Fruit fly (Drosophila melanogaster) whole organism, pupa: ENCODE measurements around the gene Nhe3.

ENCODE experiments used
- CG10348 ChIP-seq: fragments of 200-800 bp; sonication (Bioruptor generic); IDR thresholded peaks from 2 replicates; pipeline ENCODE4 v1.3.6; 2022; ENCODE audit warnings: missing biosample characterization, missing genetic modification characterization
- CG15710 ChIP-seq: fragments of 200-800 bp; sonication (Bioruptor generic); optimal IDR thresholded peaks from 2 replicates; lab custom pipeline; 2018; ENCODE audit warnings: missing biosample characterization, mild to moderate bottlenecking, missing genetic modification characterization, moderate library complexity
- CG17806 ChIP-seq: fragments of 200-800 bp; sonication (Bioruptor generic); optimal IDR thresholded peaks from 2 replicates; lab custom pipeline; 2018; ENCODE audit warnings: missing biosample characterization, mild to moderate bottlenecking, missing genetic modification characterization, moderate library complexity
- CG32121 ChIP-seq: fragments of 200-800 bp; sonication (Bioruptor generic); IDR thresholded peaks from 2 replicates; pipeline ENCODE4 v1.3.6; 2022; ENCODE audit warnings: missing biosample characterization, missing genetic modification characterization
- D1 ChIP-seq: fragments of 200-800 bp; sonication (Bioruptor generic); optimal IDR thresholded peaks from 2 replicates; lab custom pipeline; 2018; ENCODE audit warnings: missing biosample characterization, mild to moderate bottlenecking, missing genetic modification characterization, moderate library complexity
- Pif1A ChIP-seq: fragments of 200-800 bp; sonication (Bioruptor generic); optimal IDR thresholded peaks from 3 replicates; lab custom pipeline; 2016; ENCODE audit warnings: missing biosample characterization, missing genetic modification characterization
- Snoo ChIP-seq: fragments of 200-800 bp; sonication (Bioruptor generic); optimal IDR thresholded peaks from 3 replicates; lab custom pipeline; 2017; ENCODE audit warnings: missing biosample characterization, mild to moderate bottlenecking, missing genetic modification characterization, inconsistent platforms
- fd96Ca ChIP-seq: fragments of 200-800 bp; sonication (Bioruptor generic); IDR thresholded peaks from 3 replicates; pipeline ENCODE4 v1.3.6; 2022; ENCODE audit warnings: missing biosample characterization, missing genetic modification characterization
- gl ChIP-seq: fragments of 200-800 bp; sonication (Bioruptor generic); optimal IDR thresholded peaks from 2 replicates; lab custom pipeline; 2018; ENCODE audit warnings: missing biosample characterization, mild to moderate bottlenecking, missing genetic modification characterization

DNA sequence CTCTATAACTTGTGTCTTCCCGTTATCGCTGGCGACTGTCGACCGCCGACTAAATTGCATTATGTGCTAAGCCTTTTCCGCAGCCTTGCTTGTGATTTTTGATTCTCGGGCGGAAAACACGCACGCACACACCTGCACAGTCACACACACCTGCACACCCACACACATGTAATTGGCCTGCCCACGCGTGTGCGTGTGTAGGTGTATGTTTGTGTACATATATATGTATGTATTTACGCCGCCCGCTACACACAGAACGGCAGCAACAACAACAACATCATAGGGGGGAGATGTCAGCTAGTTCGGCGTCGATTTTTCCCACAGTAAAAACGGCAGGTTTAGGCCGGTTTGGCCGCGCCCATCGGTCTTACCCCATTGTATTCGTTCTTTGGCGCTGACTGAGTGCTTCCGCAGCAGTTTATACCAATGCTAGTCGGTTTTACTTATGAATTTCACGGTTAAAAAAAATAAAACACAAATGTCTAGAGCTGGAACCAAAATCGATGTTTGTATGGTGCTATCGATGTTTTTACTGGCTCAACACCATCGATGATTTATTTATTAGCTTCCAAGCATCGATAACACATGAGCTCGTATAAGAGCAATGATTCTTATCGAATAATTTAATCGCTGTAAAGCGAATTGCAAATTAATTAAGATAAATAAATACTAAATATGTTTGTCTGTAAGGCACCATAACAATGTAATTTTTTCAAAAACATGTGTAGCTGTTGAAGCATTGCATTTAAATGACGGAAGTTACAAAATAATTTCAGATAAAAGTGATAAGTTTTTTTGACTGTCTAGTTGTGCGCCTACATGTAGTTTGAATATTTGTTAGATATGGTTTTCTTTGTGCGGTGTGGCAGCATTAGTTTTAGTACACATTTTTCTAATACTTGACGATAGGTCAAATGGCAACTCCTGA is 38.9 kb upstream of the Nhe3 start, which contains the start of gene homer:
- TF ChIP-seq Pif1A (GFP tag; lab: Kevin White, UChicago) (no peak), D1 (tag; lab: Kevin White, UChicago) (no peak), CG15710 (tag; lab: Kevin White, UChicago) (peak; percentile 10), CG17806 (tag; lab: Kevin White, UChicago) (no peak), fd96Ca (no peak), gl (tag; lab: Kevin White, UChicago) (no peak), CG10348 (GFP tag; lab: Robert Waterston, UW) (no peak), CG32121 (peak; percentile 14; the same call in 1 of the 2 replicates), Snoo (no peak)
